ENCODE assay signal across 4 fruit fly cellular contexts in genomic region chr3R:31146920-31147319, dm6.
TF ChIP-seq lines count a peak whose summit lies in the region.

No protein-coding gene starts in this region.

- no peak for TF ChIP-seq CTCF in whole organism, embryonic (GFP tag; optimal IDR thresholded peaks at IDR 0.05; lab: Kevin White, UChicago)

TF ChIP-seq in whole organism, adult, 20 proteins besides CTCF, POLR2A, EP300 and RAD21:
- TF ChIP-seq kay (GFP tag; lab: Kevin White, UChicago; ENCODE audit: borderline replicate concordance) (peak; percentile 20), pad (GFP tag; optimal IDR thresholded peaks at IDR 0.05; lab: Kevin White, UChicago) (no peak), CG1620 (GFP tag; optimal IDR thresholded peaks at IDR 0.05; lab: Kevin White, UChicago) (no peak), Hr96 (GFP tag; optimal IDR thresholded peaks at IDR 0.05; lab: Kevin White, UChicago) (no peak), CG12768 (GFP tag; optimal IDR thresholded peaks at IDR 0.05; lab: Kevin White, UChicago) (no peak), bab1 (GFP tag; optimal IDR thresholded peaks at IDR 0.05; lab: Kevin White, UChicago) (no peak), Clk (GFP tag; optimal IDR thresholded peaks at IDR 0.05; lab: Kevin White, UChicago) (no peak)

TF ChIP-seq in whole organism, embryonic, 481 proteins besides CTCF, POLR2A, EP300 and RAD21:
- TF ChIP-seq pho (GFP tag; optimal IDR thresholded peaks at IDR 0.05; lab: Kevin White, UChicago) = no peak
- no peak for TF ChIP-seq corto (GFP tag; optimal IDR thresholded peaks at IDR 0.05; lab: Kevin White, UChicago)
- peak; percentile 13 for TF ChIP-seq Sox102F (GFP tag; optimal IDR thresholded peaks at IDR 0.05; lab: Kevin White, UChicago)
- no peak for TF ChIP-seq prd (optimal IDR thresholded peaks at IDR 0.05; lab: Kevin White, UChicago)
- TF ChIP-seq prd (GFP tag; IDR thresholded peaks at IDR 0.05; lab: Robert Waterston, UW) = 0 out of 3 replicates have a peak, but pooled peaks have one; percentile 15
- no peak for TF ChIP-seq B-H1 (GFP tag; IDR thresholded peaks at IDR 0.05; lab: Robert Waterston, UW)
- TF ChIP-seq GATAe (GFP tag; conservative IDR thresholded peaks at IDR 0.05; lab: Robert Waterston, UW) = no peak
- TF ChIP-seq nerfin-2 (GFP tag; IDR thresholded peaks at IDR 0.05; lab: Robert Waterston, UW; ENCODE audit: partially characterized antibody) = no peak
- no peak for TF ChIP-seq CG10209 (GFP tag; optimal IDR thresholded peaks at IDR 0.05; lab: Kevin White, UChicago)
- no peak for TF ChIP-seq trem (tag; optimal IDR thresholded peaks at IDR 0.05; lab: Kevin White, UChicago)
- no peak for TF ChIP-seq CG17802 (tag; optimal IDR thresholded peaks at IDR 0.05; lab: Kevin White, UChicago)
- no peak for TF ChIP-seq cad (GFP tag; optimal IDR thresholded peaks at IDR 0.05; lab: Kevin White, UChicago)
- TF ChIP-seq tio (GFP tag; optimal IDR thresholded peaks at IDR 0.05; lab: Kevin White, UChicago) = no peak

TF ChIP-seq in whole organism, prepupa, 60 proteins besides CTCF, POLR2A, EP300 and RAD21:
- TF ChIP-seq fd85E (GFP tag; optimal IDR thresholded peaks at IDR 0.05; lab: Kevin White, UChicago) (no peak), CG3032 (tag; optimal IDR thresholded peaks at IDR 0.05; lab: Kevin White, UChicago) (no peak), CG6792 (GFP tag; optimal IDR thresholded peaks at IDR 0.05; lab: Kevin White, UChicago) (no peak), achi (GFP tag; optimal IDR thresholded peaks at IDR 0.05; lab: Kevin White, UChicago) (no peak), CG10669 (GFP tag; optimal IDR thresholded peaks at IDR 0.05; lab: Kevin White, UChicago) (no peak), CG8319 (GFP tag; optimal IDR thresholded peaks at IDR 0.05; lab: Kevin White, UChicago) (no peak), Hr38 (GFP tag; optimal IDR thresholded peaks at IDR 0.05; lab: Kevin White, UChicago) (no peak), CG6163 (GFP tag; IDR thresholded peaks at IDR 0.05; lab: Robert Waterston, UW) (peak; percentile 47; the same call in 1 of the 3 replicates), topi (GFP tag; optimal IDR thresholded peaks at IDR 0.05; lab: Kevin White, UChicago) (no peak), CG6276 (GFP tag; optimal IDR thresholded peaks at IDR 0.05; lab: Kevin White, UChicago) (peak; percentile 9), CG6854 (GFP tag; optimal IDR thresholded peaks at IDR 0.05; lab: Kevin White, UChicago) (no peak), pdm3 (GFP tag; optimal IDR thresholded peaks at IDR 0.05; lab: Kevin White, UChicago) (no peak), Sox102F (GFP tag; optimal IDR thresholded peaks at IDR 0.05; lab: Kevin White, UChicago) (no peak), fd59A (GFP tag; optimal IDR thresholded peaks at IDR 0.05; lab: Kevin White, UChicago) (no peak), Met (GFP tag; optimal IDR thresholded peaks at IDR 0.05; lab: Kevin White, UChicago) (no peak), CG15336 (GFP tag; IDR thresholded peaks at IDR 0.05; lab: Robert Waterston, UW) (peak; percentile 42; the same call in 1 of the 2 replicates), CG32006 (GFP tag; optimal IDR thresholded peaks at IDR 0.05; lab: Kevin White, UChicago) (peak; percentile 50), ss (GFP tag; optimal IDR thresholded peaks at IDR 0.05; lab: Kevin White, UChicago) (no peak), Lpt (GFP tag; optimal IDR thresholded peaks at IDR 0.05; lab: Kevin White, UChicago) (no peak), cyc (GFP tag; optimal IDR thresholded peaks at IDR 0.05; lab: Kevin White, UChicago) (no peak), fkh (GFP tag; optimal IDR thresholded peaks at IDR 0.05; lab: Kevin White, UChicago) (no peak), CG8632 (GFP tag; optimal IDR thresholded peaks at IDR 0.05; lab: Kevin White, UChicago) (no peak), esn (GFP tag; optimal IDR thresholded peaks at IDR 0.05; lab: Kevin White, UChicago) (no peak), Ets21C (GFP tag; optimal IDR thresholded peaks at IDR 0.05; lab: Kevin White, UChicago) (no peak), Sox14 (GFP tag; optimal IDR thresholded peaks at IDR 0.05; lab: Kevin White, UChicago) (no peak), Eip93F (GFP tag; optimal IDR thresholded peaks at IDR 0.05; lab: Kevin White, UChicago) (no peak), CG11902 (GFP tag; optimal IDR thresholded peaks at IDR 0.05; lab: Kevin White, UChicago) (no peak), Hr4 (GFP tag; optimal IDR thresholded peaks at IDR 0.05; lab: Kevin White, UChicago) (peak; percentile 37), CG7368 (GFP tag; optimal IDR thresholded peaks at IDR 0.05; lab: Kevin White, UChicago) (no peak), CG11762 (GFP tag; optimal IDR thresholded peaks at IDR 0.05; lab: Kevin White, UChicago; ENCODE audit: insufficient read depth) (no peak), CG10631 (GFP tag; optimal IDR thresholded peaks at IDR 0.05; lab: Kevin White, UChicago) (no peak), CG3919 (GFP tag; optimal IDR thresholded peaks at IDR 0.05; lab: Kevin White, UChicago) (no peak), Blimp-1 (GFP tag; optimal IDR thresholded peaks at IDR 0.05; lab: Kevin White, UChicago) (no peak), Eip78C (GFP tag; lab: Kevin White, UChicago) (no peak), eg (GFP tag; IDR thresholded peaks at IDR 0.05; lab: Robert Waterston, UW) (peak; percentile 64), CG8119 (GFP tag; IDR thresholded peaks at IDR 0.05; lab: Robert Waterston, UW) (peak; percentile 50; the same call in 2 of the 3 replicates)

TF ChIP-seq in whole organism, pupa, 21 proteins besides CTCF, POLR2A, EP300 and RAD21:
- TF ChIP-seq Pif1B (GFP tag; optimal IDR thresholded peaks at IDR 0.05; lab: Kevin White, UChicago) = no peak
- TF ChIP-seq D1 (tag; optimal IDR thresholded peaks at IDR 0.05; lab: Kevin White, UChicago) = no peak
- no peak for TF ChIP-seq CG15710 (tag; optimal IDR thresholded peaks at IDR 0.05; lab: Kevin White, UChicago)
- TF ChIP-seq CG34367 (tag; optimal IDR thresholded peaks at IDR 0.05; lab: Kevin White, UChicago) = no peak
- no peak for TF ChIP-seq CG8301 (tag; optimal IDR thresholded peaks at IDR 0.05; lab: Kevin White, UChicago)
- no peak for TF ChIP-seq CG32121 (GFP tag; IDR thresholded peaks at IDR 0.05; lab: Robert Waterston, UW)
- 0 out of 2 replicates have a peak, but pooled peaks have one; percentile 20 for TF ChIP-seq CG12605 (GFP tag; IDR thresholded peaks at IDR 0.05; lab: Robert Waterston, UW)
- no peak for TF ChIP-seq EcR (GFP tag; optimal IDR thresholded peaks at IDR 0.05; lab: Kevin White, UChicago)
- TF ChIP-seq Ets98B (GFP tag; IDR thresholded peaks at IDR 0.05; lab: Robert Waterston, UW) = 0 out of 2 replicates have a peak, but pooled peaks have one; percentile 51
- no peak for TF ChIP-seq CG17806 (tag; optimal IDR thresholded peaks at IDR 0.05; lab: Kevin White, UChicago)
- TF ChIP-seq CG4496 (GFP tag; IDR thresholded peaks at IDR 0.05; lab: Robert Waterston, UW) = peak; percentile 26; the same call in 1 of the 3 replicates
- no peak for TF ChIP-seq rn (GFP tag; IDR thresholded peaks at IDR 0.05; lab: Robert Waterston, UW)
- no peak for TF ChIP-seq CG9948 (tag; optimal IDR thresholded peaks at IDR 0.05; lab: Kevin White, UChicago)
- TF ChIP-seq CG14655 (GFP tag; optimal IDR thresholded peaks at IDR 0.05; lab: Kevin White, UChicago) = no peak
- TF ChIP-seq CG10348 (GFP tag; IDR thresholded peaks at IDR 0.05; lab: Robert Waterston, UW) = no peak
